Worm (Caenorhabditis elegans): ENCODE results near the gene F57A8.1.

Gene F57A8.1

DNA sequence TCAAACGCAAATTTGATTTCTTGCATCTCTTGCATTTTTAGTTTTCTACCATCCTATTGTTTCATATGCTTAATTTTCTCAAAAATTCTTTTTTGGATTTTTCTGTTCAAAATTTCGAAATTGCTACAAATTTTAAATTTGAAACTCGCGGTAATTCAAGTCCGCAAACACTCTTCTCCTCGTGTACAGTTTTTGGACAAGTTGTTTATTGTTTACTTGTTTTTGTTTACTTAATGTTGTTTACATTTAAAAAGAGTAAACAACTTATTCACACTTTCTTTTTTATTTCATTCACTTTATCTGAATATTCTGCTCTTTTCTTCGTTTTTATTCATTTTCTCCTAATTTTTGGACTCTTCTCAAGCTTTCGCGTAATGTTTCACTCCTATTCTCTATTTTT lies 18.8 kb upstream of the F57A8.1 start:
- TF ChIP-seq D2030.7 (GFP tag; IDR thresholded peaks at IDR 0.05) (peak; percentile 80), unc-130 (GFP tag; optimal IDR thresholded peaks at IDR 0.05) (peak; percentile 96), T26A5.8 (tag; optimal IDR thresholded peaks at IDR 0.05) (no peak), F49E8.2 (tag; optimal IDR thresholded peaks at IDR 0.05; ENCODE audit: insufficient read depth) (peak; percentile 71), tlf-1 (GFP tag; optimal IDR thresholded peaks at IDR 0.05) (no peak), C06A6.2 (GFP tag; conservative IDR thresholded peaks at IDR 0.05) (no peak), Y95B8A.8 (GFP tag; IDR thresholded peaks at IDR 0.05) (no peak), mes-4 (tag; optimal IDR thresholded peaks at IDR 0.05) (no peak), F10E7.11 (tag; optimal IDR thresholded peaks at IDR 0.05) (no peak), rpc-1 (optimal IDR thresholded peaks at IDR 0.05) (no peak), rpc-1 (tag; optimal IDR thresholded peaks at IDR 0.05) (no peak), lsl-1 (GFP tag; optimal IDR thresholded peaks at IDR 0.05) (peak; percentile 60), ceh-91 (GFP tag; IDR thresholded peaks at IDR 0.05) (peak; percentile 50; the same call in 1 of the 2 replicates), aptf-3 (GFP tag; IDR thresholded peaks at IDR 0.05) (no peak), egl-44 (GFP tag; IDR thresholded peaks at IDR 0.05) (no peak), F37B4.10 (GFP tag; IDR thresholded peaks at IDR 0.05) (no peak), lag-1 (GFP tag; IDR thresholded peaks at IDR 0.05) (no peak), F33H1.4 (GFP tag; IDR thresholded peaks at IDR 0.05) (peak; percentile 26; the same call in 1 of the 2 replicates), somi-1 (GFP tag; optimal IDR thresholded peaks at IDR 0.05) (no peak), madf-10 (tag; optimal IDR thresholded peaks at IDR 0.05) (no peak), madf-3 (GFP tag; IDR thresholded peaks at IDR 0.05) (0 out of 2 replicates have a peak, but pooled peaks have one; percentile 59), die-1 (tag; optimal IDR thresholded peaks at IDR 0.05) (no peak), ZK185.1 (tag; optimal IDR thresholded peaks at IDR 0.05; ENCODE audit: poor library complexity, severe bottlenecking) (no peak), sea-2 (GFP tag; IDR thresholded peaks at IDR 0.05) (no peak), attf-6 (GFP tag; IDR thresholded peaks at IDR 0.05) (no peak), rec-8 (tag; optimal IDR thresholded peaks at IDR 0.05) (no peak), ceh-79 (tag; optimal IDR thresholded peaks at IDR 0.05) (no peak), F23B12.7 (tag; optimal IDR thresholded peaks at IDR 0.05; ENCODE audit: insufficient read depth) (peak; percentile 38), F57A8.1 (GFP tag; optimal IDR thresholded peaks at IDR 0.05) (no peak), egl-18 (GFP tag; IDR thresholded peaks at IDR 0.05) (no peak), ama-1 (optimal IDR thresholded peaks at IDR 0.05) (no peak), ama-1 (GFP tag; optimal IDR thresholded peaks at IDR 0.05) (no peak), dpl-1 (GFP tag; optimal IDR thresholded peaks at IDR 0.05) (peak; percentile 64), tbp1 (GFP tag; optimal IDR thresholded peaks at IDR 0.05) (no peak), lir-1 (GFP tag; conservative IDR thresholded peaks at IDR 0.05) (no peak), ceh-40 (GFP tag; IDR thresholded peaks at IDR 0.05) (no peak), gei-17 (GFP tag; optimal IDR thresholded peaks at IDR 0.05) (no peak), cebp-2 (GFP tag; IDR thresholded peaks at IDR 0.05) (no peak), nhr-90 (tag; optimal IDR thresholded peaks at IDR 0.05) (no peak), Y56A3A.18 (GFP tag; IDR thresholded peaks at IDR 0.05) (no peak), ztf-25 (GFP tag; IDR thresholded peaks at IDR 0.05) (no peak), ztf-3 (GFP tag; optimal IDR thresholded peaks at IDR 0.05) (no peak), nhr-120 (GFP tag; IDR thresholded peaks at IDR 0.05) (no peak), lsy-27 (tag; optimal IDR thresholded peaks at IDR 0.05; ENCODE audit: borderline replicate concordance, insufficient read depth) (no peak), snpc-1.1 (tag; optimal IDR thresholded peaks at IDR 0.05; ENCODE audit: insufficient read depth) (no peak), efl-1 (GFP tag; optimal IDR thresholded peaks at IDR 0.05) (peak; percentile 63), pbrm-1 (GFP tag; IDR thresholded peaks at IDR 0.05) (no peak), ekl-4 (GFP tag; IDR thresholded peaks at IDR 0.05) (no peak), nfya-1 (tag; optimal IDR thresholded peaks at IDR 0.05; ENCODE audit: borderline replicate concordance, insufficient read depth) (no peak), zim-3 (tag; optimal IDR thresholded peaks at IDR 0.05) (no peak)

Data from whole organism, young adult.